Worm (Caenorhabditis elegans): ENCODE measurements around the gene atgl-1.

- TF ChIP-seq ama-1 (optimal IDR thresholded peaks at IDR 0.05) (no peak), pes-1 (GFP tag; IDR thresholded peaks at IDR 0.05) (no peak), tra-4 (tag; optimal IDR thresholded peaks at IDR 0.05) (no peak), tbx-11 (GFP tag; IDR thresholded peaks at IDR 0.05) (no peak), scrt-1 (GFP tag; IDR thresholded peaks at IDR 0.05) (no peak), F13C5.2 (tag; optimal IDR thresholded peaks at IDR 0.05) (no peak), hmg-4 (GFP tag; optimal IDR thresholded peaks at IDR 0.05) (no peak), hnd-1 (tag; optimal IDR thresholded peaks at IDR 0.05) (no peak), sea-1 (GFP tag; conservative IDR thresholded peaks at IDR 0.05) (no peak), B0310.2 (tag; optimal IDR thresholded peaks at IDR 0.05) (no peak), ceh-36 (tag; optimal IDR thresholded peaks at IDR 0.05) (no peak)
Observed at ce11 chrIII:6398124-6398523, 21.1 kb downstream of the atgl-1 start.

Data from whole organism, early embryonic.